Worm (Caenorhabditis elegans) whole organism, midembryonic: ENCODE measurements around the gene fbxa-66.

Experiments
- cog-1 ChIP-seq: sonication (generic microtip); optimal IDR thresholded peaks from 2 replicates; lab custom pipeline; 2016; ENCODE audit warnings: missing genetic modification characterization, missing compliant biosample characterization
- flt-1 ChIP-seq: fragments of 200-800 bp; sonication (Bioruptor generic); IDR thresholded peaks from 2 replicates; pipeline ENCODE4 v1.3.6; 2022; ENCODE audit warnings: missing genetic modification characterization, missing compliant biosample characterization

DNA sequence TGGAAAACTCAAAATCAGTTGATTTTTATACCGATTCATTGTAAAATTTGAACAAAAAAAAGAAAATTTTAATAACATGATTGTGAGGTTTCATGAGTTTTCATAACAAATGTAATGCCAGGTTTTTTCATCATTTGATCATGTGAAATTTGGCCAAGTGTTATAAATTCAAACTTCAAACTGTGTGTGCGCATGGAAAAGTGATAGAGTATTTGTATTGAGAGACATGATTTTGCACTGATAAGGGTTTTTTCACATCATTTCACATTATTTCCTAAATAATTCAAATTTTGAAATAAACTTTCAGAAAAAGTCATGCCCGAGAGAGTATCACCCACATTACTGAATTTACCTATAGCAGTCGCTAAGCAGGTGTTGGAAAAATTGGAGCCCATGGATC, 22.7 kb downstream of the fbxa-66 start, which contains the start of gene fbxa-219:
- TF ChIP-seq flt-1 (GFP tag; lab: Robert Waterston, UW) = no peak
- TF ChIP-seq cog-1 (tag; lab: Kevin White, UChicago) = no peak
